Worm (Caenorhabditis elegans): Measurements from ENCODE around the gene M03F4.6.

Gene M03F4.6

DNA sequence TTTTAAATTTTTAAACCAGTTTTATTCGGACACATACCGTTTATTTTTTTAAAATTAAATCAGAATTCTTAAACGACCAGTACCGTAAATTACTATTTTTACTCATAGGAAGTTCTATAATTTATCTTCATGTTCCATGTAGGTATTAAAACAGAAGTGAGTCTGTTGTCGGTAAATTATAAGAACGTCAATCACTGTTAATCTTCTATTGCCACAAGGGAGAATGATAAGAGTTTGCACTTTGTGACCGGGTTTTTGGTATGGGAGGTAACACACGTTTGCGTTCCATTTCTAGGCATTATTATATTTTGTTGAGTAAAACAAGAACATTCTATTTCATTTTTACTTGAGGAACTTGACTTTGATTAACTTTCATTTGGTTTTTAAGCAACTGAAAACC lies 39.9 kb upstream of the M03F4.6 start, which contains the start of gene hsd-3 (continued):
- no peak for TF ChIP-seq mec-3 (tag; optimal IDR thresholded peaks at IDR 0.05; ENCODE audit: borderline replicate concordance)

DNA sequence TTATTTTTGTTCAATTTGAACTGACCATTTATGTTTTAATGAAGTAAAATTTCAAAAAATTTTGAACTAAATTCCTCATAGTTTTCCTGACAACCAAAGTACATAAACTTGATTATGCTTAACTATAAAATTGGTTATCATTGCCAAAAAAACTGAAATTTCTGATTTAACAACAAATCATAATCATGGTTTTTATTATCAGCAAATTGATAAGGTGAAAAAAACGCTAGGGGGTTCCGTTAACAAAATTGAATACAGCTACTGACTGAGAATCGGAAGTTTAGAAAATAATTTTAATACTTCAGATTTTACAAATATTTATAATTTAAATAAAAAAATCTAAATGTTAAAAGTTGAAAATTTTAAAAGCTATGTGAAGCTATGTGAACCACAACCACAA lies 37.8 kb upstream of the M03F4.6 start:
- TF ChIP-seq pat-9 (tag; optimal IDR thresholded peaks at IDR 0.05) (no peak), elt-2 (tag; optimal IDR thresholded peaks at IDR 0.05) (peak; percentile 41)

DNA sequence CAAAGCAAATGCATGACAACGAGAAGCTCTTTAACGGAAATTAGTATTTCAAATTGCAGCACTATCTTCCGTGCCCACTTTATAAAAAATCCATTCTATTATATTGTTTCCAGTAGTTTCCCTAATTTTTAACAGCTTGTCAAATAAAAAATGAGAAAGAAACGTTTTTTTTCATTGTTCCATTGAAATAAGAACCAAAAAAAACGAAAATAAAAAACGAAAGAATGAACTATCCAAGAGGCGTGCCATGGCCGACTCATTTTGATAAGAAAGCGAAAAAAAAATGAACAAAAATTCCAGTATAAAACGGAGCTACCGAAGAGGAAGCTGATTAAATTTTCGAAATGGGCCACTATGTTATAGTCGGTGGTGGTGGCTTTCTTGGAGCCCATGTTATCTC lies 35.8 kb upstream of the M03F4.6 start, which contains the start of gene hsd-2:
Gene hsd-2 (plus strand): TSS at position 301 of the 400 bp plus-strand sequence.
- TF ChIP-seq T23F11.4 (GFP tag; optimal IDR thresholded peaks at IDR 0.05) (no peak), ceh-31 (tag; optimal IDR thresholded peaks at IDR 0.05) (no peak), ceh-45 (GFP tag; IDR thresholded peaks at IDR 0.05) (no peak), lim-6 (tag; optimal IDR thresholded peaks at IDR 0.05) (no peak), Y22D7AL.16 (tag; optimal IDR thresholded peaks at IDR 0.05) (no peak), ceh-22 (tag; optimal IDR thresholded peaks at IDR 0.05) (no peak), ceh-48 (tag; optimal IDR thresholded peaks at IDR 0.05) (no peak), ceh-18 (tag; optimal IDR thresholded peaks at IDR 0.05) (no peak), syd-9 (tag; optimal IDR thresholded peaks at IDR 0.05) (no peak), zip-5 (tag; optimal IDR thresholded peaks at IDR 0.05) (no peak), ceh-30 (tag; optimal IDR thresholded peaks at IDR 0.05) (no peak), ceh-6 (GFP tag; optimal IDR thresholded peaks at IDR 0.05) (no peak)

DNA sequence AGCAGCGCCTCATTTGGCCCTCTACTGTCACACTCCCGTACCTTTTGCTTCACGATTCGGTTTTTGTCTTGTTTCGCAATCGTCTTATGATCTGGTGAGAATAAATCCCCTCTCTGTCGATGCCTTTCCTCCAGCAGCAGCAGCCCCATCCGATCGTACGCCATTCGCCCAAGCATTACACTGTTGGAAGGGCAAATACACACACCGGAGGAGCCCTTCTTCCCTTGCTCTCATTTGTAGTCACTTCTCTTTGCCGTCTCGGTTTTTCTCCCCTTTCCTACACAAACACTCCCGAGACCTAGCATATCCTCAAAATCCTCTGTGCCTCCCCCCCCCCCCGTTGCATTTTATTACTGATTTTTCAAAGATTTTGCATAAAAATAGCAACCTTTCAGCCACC lies 29.7 kb upstream of the M03F4.6 start, which contains the start of gene set-30:
Gene set-30 (plus strand): TSS at position 396 of the 400 bp plus-strand sequence.
- peak; percentile 38 for TF ChIP-seq sdc-2 (tag; optimal IDR thresholded peaks at IDR 0.05)
- no peak for TF ChIP-seq sox-4 (tag; optimal IDR thresholded peaks at IDR 0.05)
- no peak for TF ChIP-seq ceh-30 (tag; optimal IDR thresholded peaks at IDR 0.05)
- no peak for TF ChIP-seq pha-4 (tag; optimal IDR thresholded peaks at IDR 0.05)
- no peak for TF ChIP-seq nhr-232 (tag; optimal IDR thresholded peaks at IDR 0.05)
- TF ChIP-seq Y22D7AL.16 (tag; optimal IDR thresholded peaks at IDR 0.05), result no peak
- no peak for TF ChIP-seq F13H6.1 (tag; optimal IDR thresholded peaks at IDR 0.05)
- no peak for TF ChIP-seq ceh-31 (tag; optimal IDR thresholded peaks at IDR 0.05)
- TF ChIP-seq pax-1 (tag; optimal IDR thresholded peaks at IDR 0.05), result no peak
- TF ChIP-seq C08G9.2 (tag; optimal IDR thresholded peaks at IDR 0.05), result no peak
- TF ChIP-seq unc-55 (GFP tag; optimal IDR thresholded peaks at IDR 0.05), result no peak
- no peak for TF ChIP-seq pros-1 (tag; optimal IDR thresholded peaks at IDR 0.05)
- TF ChIP-seq ceh-34 (tag; optimal IDR thresholded peaks at IDR 0.05), result peak; percentile 7
- no peak for TF ChIP-seq pat-9 (tag; optimal IDR thresholded peaks at IDR 0.05)
- TF ChIP-seq ref-2 (tag; optimal IDR thresholded peaks at IDR 0.05), result no peak
- TF ChIP-seq ceh-9 (tag; optimal IDR thresholded peaks at IDR 0.05), result no peak
- no peak for TF ChIP-seq ama-1 (optimal IDR thresholded peaks at IDR 0.05)
- TF ChIP-seq T23F11.4 (GFP tag; optimal IDR thresholded peaks at IDR 0.05), result no peak
- peak; percentile 26 for TF ChIP-seq hlh-6 (tag; optimal IDR thresholded peaks at IDR 0.05)
- TF ChIP-seq elt-4 (tag; optimal IDR thresholded peaks at IDR 0.05), result no peak

DNA sequence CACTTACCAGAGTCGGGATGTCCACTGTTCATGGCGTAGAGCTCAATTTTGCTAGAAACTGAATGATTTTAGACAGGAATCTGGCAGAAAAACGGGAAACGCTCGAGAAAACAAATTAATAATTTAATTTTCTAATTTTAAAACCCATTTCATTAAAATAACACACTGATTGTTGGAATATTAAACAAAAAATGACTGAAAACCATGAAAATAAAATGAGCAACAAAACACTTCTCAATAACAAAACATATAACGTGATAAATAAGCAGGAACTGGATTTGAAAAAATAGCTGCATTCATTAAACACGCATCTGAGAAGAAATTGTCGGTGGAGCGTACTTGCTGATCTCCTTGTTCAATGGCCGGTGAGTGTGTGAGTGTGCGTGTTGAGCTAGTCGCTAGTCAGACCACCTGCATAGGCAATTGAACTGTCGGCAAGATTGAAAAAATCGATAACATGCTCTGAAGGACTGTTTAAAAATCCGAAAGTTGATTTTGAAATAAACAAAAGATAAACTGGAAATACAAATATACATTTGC lies 28.5 kb upstream of the M03F4.6 start, which contains the start of gene ZC8.6:
Gene ZC8.6 (minus strand): TSS at position 51 of the 540 bp plus-strand sequence.
- TF ChIP-seq unc-42 (tag; optimal IDR thresholded peaks at IDR 0.05), result peak; percentile 0
- peak; percentile 13 for TF ChIP-seq sdc-2 (tag; optimal IDR thresholded peaks at IDR 0.05)
- no peak for TF ChIP-seq pros-1 (tag; optimal IDR thresholded peaks at IDR 0.05)

DNA sequence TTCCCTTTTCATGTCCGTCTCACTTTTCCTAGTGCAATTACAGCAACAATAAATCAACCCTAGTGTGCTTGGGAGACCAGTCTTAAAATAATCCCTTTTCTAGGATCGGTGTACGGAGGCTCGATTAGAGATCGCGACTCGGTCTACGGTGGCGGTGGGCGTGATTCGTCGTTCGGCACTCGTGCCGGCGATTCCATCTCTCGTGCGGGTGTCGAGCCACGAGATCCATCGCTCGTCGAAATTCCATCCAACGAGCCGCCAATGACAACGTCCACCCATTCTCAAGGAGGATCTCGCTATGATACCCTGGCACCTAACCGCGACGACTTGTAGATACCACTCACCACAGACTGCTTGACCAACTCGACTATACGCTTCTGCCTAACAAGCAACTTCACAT lies 23.4 kb upstream of the M03F4.6 start:
- TF ChIP-seq dmd-4 (tag; optimal IDR thresholded peaks at IDR 0.05; ENCODE audit: borderline replicate concordance) (no peak), hlh-30 (tag; optimal IDR thresholded peaks at IDR 0.05; ENCODE audit: insufficient read depth) (no peak), zip-5 (tag; optimal IDR thresholded peaks at IDR 0.05) (no peak), ceh-48 (tag; optimal IDR thresholded peaks at IDR 0.05) (no peak), ets-4 (tag; optimal IDR thresholded peaks at IDR 0.05) (no peak), fkh-6 (tag; optimal IDR thresholded peaks at IDR 0.05) (no peak), odd-2 (tag; optimal IDR thresholded peaks at IDR 0.05) (no peak), sox-2 (GFP tag; IDR thresholded peaks at IDR 0.05) (no peak), pax-1 (tag; optimal IDR thresholded peaks at IDR 0.05) (no peak), tbx-2 (tag; optimal IDR thresholded peaks at IDR 0.05) (no peak), ztf-16 (tag; optimal IDR thresholded peaks at IDR 0.05) (no peak), ceh-22 (tag; optimal IDR thresholded peaks at IDR 0.05) (no peak)
